Fruit fly (Drosophila melanogaster) whole organism, adult: ENCODE measurements around the gene Prat2.

Experiments used
- CG11617 ChIP-seq: fragments of 200-800 bp; sonication (Bioruptor generic); optimal IDR thresholded peaks from 2 replicates; lab custom pipeline; 2017; ENCODE audit warnings: mild to moderate bottlenecking, missing biosample characterization, missing genetic modification reagents, missing genetic modification characterization
- CG12768 ChIP-seq: fragments of 200-800 bp; sonication (Bioruptor generic); optimal IDR thresholded peaks from 2 replicates; lab custom pipeline; 2017; ENCODE audit warnings: missing biosample characterization, missing genetic modification characterization, mild to moderate bottlenecking, moderate library complexity, missing genetic modification reagents
- CG1620 ChIP-seq: fragments of 200-800 bp; sonication (Bioruptor generic); optimal IDR thresholded peaks from 2 replicates; lab custom pipeline; 2016; ENCODE audit warnings: missing biosample characterization, missing genetic modification characterization
- CG33017 ChIP-seq: fragments of 200-800 bp; sonication (Bioruptor generic); optimal IDR thresholded peaks from 2 replicates; lab custom pipeline; 2018; ENCODE audit warnings: missing biosample characterization, mild to moderate bottlenecking, missing genetic modification characterization, moderate library complexity
- CG7045 ChIP-seq: fragments of 200-800 bp; sonication (Bioruptor generic); optimal IDR thresholded peaks from 2 replicates; lab custom pipeline; 2017; ENCODE audit warnings: missing biosample characterization, mild to moderate bottlenecking, missing genetic modification characterization
- CG7101 ChIP-seq: fragments of 200-800 bp; sonication (Bioruptor generic); optimal IDR thresholded peaks from 2 replicates; lab custom pipeline; 2018; ENCODE audit warnings: missing biosample characterization, mild to moderate bottlenecking, missing genetic modification characterization, moderate library complexity
- Crg-1 ChIP-seq: fragments of 200-800 bp; sonication (Bioruptor generic); optimal IDR thresholded peaks from 2 replicates; lab custom pipeline; 2016; ENCODE audit warnings: missing biosample characterization, missing genetic modification characterization
- Hr96 ChIP-seq: fragments of 200-800 bp; sonication (Bioruptor generic); optimal IDR thresholded peaks from 2 replicates; lab custom pipeline; 2016; ENCODE audit warnings: missing biosample characterization, missing genetic modification characterization
- bab1 ChIP-seq: fragments of 200-800 bp; sonication (Bioruptor generic); optimal IDR thresholded peaks from 3 replicates; lab custom pipeline; 2019; ENCODE audit warnings: missing biosample characterization, mild to moderate bottlenecking, missing genetic modification characterization, moderate library complexity
- tj ChIP-seq: fragments of 200-800 bp; sonication (Bioruptor generic); optimal IDR thresholded peaks from 3 replicates; lab custom pipeline; 2017; ENCODE audit warnings: missing biosample characterization, mild to moderate bottlenecking, missing genetic modification characterization, moderate library complexity

DNA sequence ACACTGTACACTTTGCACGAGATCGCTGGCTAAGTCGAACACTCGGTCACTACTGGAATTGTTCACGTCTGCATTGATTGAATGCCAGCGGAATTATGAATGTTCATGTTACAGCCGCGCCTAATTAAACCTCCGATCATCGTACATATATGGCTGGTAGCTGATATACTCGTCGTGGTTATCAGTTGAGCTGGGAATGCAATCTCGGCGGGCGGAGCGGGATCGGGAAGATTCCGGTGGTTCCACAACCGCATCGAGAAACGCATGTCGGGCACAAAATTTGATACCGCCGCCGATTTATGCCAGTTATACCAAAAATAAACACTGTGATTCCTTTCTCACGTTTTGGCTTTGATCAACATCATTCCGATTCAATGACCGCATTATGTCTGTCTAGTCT, at the start of gene Prat2:
- TF ChIP-seq CG1620 (GFP tag; lab: Kevin White, UChicago) (no peak), CG7101 (tag; lab: Kevin White, UChicago) (no peak), CG7045 (GFP tag; lab: Kevin White, UChicago) (no peak), CG33017 (tag; lab: Kevin White, UChicago) (no peak), bab1 (no peak), CG11617 (GFP tag; lab: Kevin White, UChicago) (no peak), Crg-1 (GFP tag; lab: Kevin White, UChicago) (no peak), Hr96 (GFP tag; lab: Kevin White, UChicago) (no peak), CG12768 (no peak), tj (GFP tag; lab: Kevin White, UChicago) (no peak)
